Fruit fly (Drosophila melanogaster): ENCODE results near the gene Ccp84Ae.

Gene Ccp84Ae

dm6 chr3R:6683671-6684070 is 7.9 kb downstream of the Ccp84Ae start:
- TF ChIP-seq CG6813 (GFP tag; optimal IDR thresholded peaks at IDR 0.05) (no peak), GATAe (GFP tag; conservative IDR thresholded peaks at IDR 0.05) (no peak), Dip2 (GFP tag; IDR thresholded peaks at IDR 0.05) (peak; percentile 89), CG12391 (tag; optimal IDR thresholded peaks at IDR 0.05) (no peak), ab (GFP tag; optimal IDR thresholded peaks at IDR 0.05) (no peak), rib (GFP tag; IDR thresholded peaks at IDR 0.05) (no peak), CTCF (GFP tag; optimal IDR thresholded peaks at IDR 0.05) (peak; percentile 95), cad (GFP tag; optimal IDR thresholded peaks at IDR 0.05) (no peak), bbx (GFP tag; IDR thresholded peaks at IDR 0.05; ENCODE audit: partially characterized antibody) (no peak), psq (GFP tag; optimal IDR thresholded peaks at IDR 0.05) (no peak), inv (GFP tag; IDR thresholded peaks at IDR 0.05; ENCODE audit: partially characterized antibody) (no peak), CG2199 (GFP tag; IDR thresholded peaks at IDR 0.05) (peak; percentile 83; the same call in 2 of the 3 replicates), CG10147 (GFP tag; optimal IDR thresholded peaks at IDR 0.05) (no peak), Jarid2 (GFP tag; optimal IDR thresholded peaks at IDR 0.05) (peak; percentile 2), CG14965 (GFP tag; optimal IDR thresholded peaks at IDR 0.05; ENCODE audit: borderline replicate concordance) (no peak), kah (GFP tag; optimal IDR thresholded peaks at IDR 0.05) (peak; percentile 88), CG11247 (GFP tag; IDR thresholded peaks at IDR 0.05) (no peak), cg (GFP tag; optimal IDR thresholded peaks at IDR 0.05) (no peak), odd (GFP tag; optimal IDR thresholded peaks at IDR 0.05) (no peak), Taf1 (GFP tag; IDR thresholded peaks at IDR 0.05) (no peak), zen (tag; optimal IDR thresholded peaks at IDR 0.05) (no peak), Ets65A (GFP tag) (no peak), Blimp-1 (GFP tag; optimal IDR thresholded peaks at IDR 0.05) (peak; percentile 81), CG10321 (GFP tag; IDR thresholded peaks at IDR 0.05) (no peak), Drgx (GFP tag; IDR thresholded peaks at IDR 0.05) (no peak), CG11560 (tag; IDR thresholded peaks at IDR 0.05) (no peak), emc (GFP tag; optimal IDR thresholded peaks at IDR 0.05) (no peak)

- no peak for TF ChIP-seq nau (GFP tag; optimal IDR thresholded peaks at IDR 0.05)
- no peak for TF ChIP-seq cg (GFP tag; optimal IDR thresholded peaks at IDR 0.05)
- TF ChIP-seq CG2129 (GFP tag; IDR thresholded peaks at IDR 0.05; ENCODE audit: partially characterized antibody): no peak
- peak; percentile 99 for TF ChIP-seq Nf-YB (GFP tag; optimal IDR thresholded peaks at IDR 0.05)
- TF ChIP-seq CrebB (tag; optimal IDR thresholded peaks at IDR 0.05): no peak
- TF ChIP-seq ap (GFP tag; IDR thresholded peaks at IDR 0.05): no peak
- TF ChIP-seq Ptx1 (GFP tag; IDR thresholded peaks at IDR 0.05): no peak
- TF ChIP-seq CG4707 (GFP tag; optimal IDR thresholded peaks at IDR 0.05): no peak
- TF ChIP-seq Aef1 (GFP tag; IDR thresholded peaks at IDR 0.05): no peak
- TF ChIP-seq CG15479 (GFP tag; optimal IDR thresholded peaks at IDR 0.05): peak; percentile 69
- no peak for TF ChIP-seq CG13123 (GFP tag; optimal IDR thresholded peaks at IDR 0.05)
- no peak for TF ChIP-seq CG2678 (tag; optimal IDR thresholded peaks at IDR 0.05)
- TF ChIP-seq otp (GFP tag; IDR thresholded peaks at IDR 0.05): no peak
- TF ChIP-seq CG2199 (GFP tag; IDR thresholded peaks at IDR 0.05): no peak; the same call in 2 of the 3 replicates
- no peak for TF ChIP-seq chinmo (GFP tag; IDR thresholded peaks at IDR 0.05; ENCODE audit: partially characterized antibody)
- TF ChIP-seq yki (optimal IDR thresholded peaks at IDR 0.05): no peak
- no peak for TF ChIP-seq dmrt99B (tag; optimal IDR thresholded peaks at IDR 0.05)
- peak; percentile 60 for TF ChIP-seq CG1832 (GFP tag; optimal IDR thresholded peaks at IDR 0.05)
- TF ChIP-seq CG12104 (GFP tag; optimal IDR thresholded peaks at IDR 0.05): no peak
- no peak for TF ChIP-seq CG18599 (GFP tag; optimal IDR thresholded peaks at IDR 0.05)
- no peak for TF ChIP-seq GATAe (GFP tag; conservative IDR thresholded peaks at IDR 0.05)
- TF ChIP-seq zfh2 (GFP tag; optimal IDR thresholded peaks at IDR 0.05): no peak
- TF ChIP-seq Atf3 (GFP tag; optimal IDR thresholded peaks at IDR 0.05): no peak
- TF ChIP-seq Deaf1 (tag; optimal IDR thresholded peaks at IDR 0.05): peak; percentile 37
- TF ChIP-seq Doc3 (GFP tag; IDR thresholded peaks at IDR 0.05; ENCODE audit: partially characterized antibody): no peak
- TF ChIP-seq nerfin-2 (GFP tag; IDR thresholded peaks at IDR 0.05; ENCODE audit: partially characterized antibody): no peak
- no peak for TF ChIP-seq CG17385 (GFP tag; optimal IDR thresholded peaks at IDR 0.05)
- peak; percentile 98 for TF ChIP-seq Nf-YC (tag; optimal IDR thresholded peaks at IDR 0.05)
These were observed 8.4 kb downstream of the Ccp84Ae start for dm6 chr3R:6683135-6683534.
